Worm (Caenorhabditis elegans) whole organism, L2 larva: ENCODE measurements around the gene Y37E11AL.3.

Experiments used
- alr-1 ChIP-seq: fragments of 150-350 bp; optimal IDR thresholded peaks from 2 replicates; lab custom pipeline; 2014; ENCODE audit warnings: missing biosample characterization, missing genetic modification characterization
- aly-2 ChIP-seq: fragments of 150-350 bp; optimal IDR thresholded peaks from 2 replicates; lab custom pipeline; 2014; ENCODE audit warnings: missing biosample characterization, missing genetic modification characterization
- ama-1 ChIP-seq: fragments of 150-350 bp; optimal IDR thresholded peaks from 2 replicates; lab custom pipeline; 2018; ENCODE audit warnings: inconsistent platforms
- egl-27 ChIP-seq: sonication (generic microtip); optimal IDR thresholded peaks from 3 replicates; lab custom pipeline; 2017; ENCODE audit warnings: missing biosample characterization, missing genetic modification reagents, missing genetic modification characterization
- elt-3 ChIP-seq: sonication (generic microtip); optimal IDR thresholded peaks from 2 replicates; lab custom pipeline; 2017; ENCODE audit warnings: missing biosample characterization, missing genetic modification characterization
- fos-1 ChIP-seq: fragments of 150-350 bp; optimal IDR thresholded peaks from 2 replicates; lab custom pipeline; 2014; ENCODE audit warnings: missing biosample characterization, missing genetic modification characterization
- lin-13 ChIP-seq: fragments of 150-350 bp; optimal IDR thresholded peaks from 2 replicates; lab custom pipeline; 2014; ENCODE audit warnings: missing biosample characterization, missing genetic modification reagents, missing genetic modification characterization
- lsy-2 ChIP-seq, 2 experiments: fragments of 150-350 bp in 1 of 2; sonication (generic microtip) in 1 of 2; optimal IDR thresholded peaks; 2 replicates each; lab custom pipeline; 2014 to 2017; ENCODE audit warnings: missing biosample characterization in 2 of 2, missing genetic modification characterization in 2 of 2
- nhr-11 ChIP-seq: fragments of 150-350 bp; optimal IDR thresholded peaks from 2 replicates; lab custom pipeline; 2014; ENCODE audit warnings: missing biosample characterization, missing genetic modification characterization
- nhr-23 ChIP-seq: fragments of 150-350 bp; optimal IDR thresholded peaks from 2 replicates; lab custom pipeline; 2014; ENCODE audit warnings: missing biosample characterization, missing genetic modification reagents, missing genetic modification characterization
- nhr-237 ChIP-seq: fragments of 150-350 bp; optimal IDR thresholded peaks from 2 replicates; lab custom pipeline; 2014; ENCODE audit warnings: missing biosample characterization, missing genetic modification characterization
- nhr-25 ChIP-seq: fragments of 150-350 bp; sonication (generic microtip); optimal IDR thresholded peaks from 3 replicates; lab custom pipeline; 2014; ENCODE audit warnings: missing biosample characterization, missing genetic modification characterization
- peb-1 ChIP-seq: fragments of 150-350 bp; optimal IDR thresholded peaks from 2 replicates; lab custom pipeline; 2014; ENCODE audit warnings: missing biosample characterization, missing genetic modification characterization
- unc-62 ChIP-seq: fragments of 150-350 bp; optimal IDR thresholded peaks from 2 replicates; lab custom pipeline; 2014; ENCODE audit warnings: missing biosample characterization, missing genetic modification reagents, missing genetic modification characterization

DNA sequence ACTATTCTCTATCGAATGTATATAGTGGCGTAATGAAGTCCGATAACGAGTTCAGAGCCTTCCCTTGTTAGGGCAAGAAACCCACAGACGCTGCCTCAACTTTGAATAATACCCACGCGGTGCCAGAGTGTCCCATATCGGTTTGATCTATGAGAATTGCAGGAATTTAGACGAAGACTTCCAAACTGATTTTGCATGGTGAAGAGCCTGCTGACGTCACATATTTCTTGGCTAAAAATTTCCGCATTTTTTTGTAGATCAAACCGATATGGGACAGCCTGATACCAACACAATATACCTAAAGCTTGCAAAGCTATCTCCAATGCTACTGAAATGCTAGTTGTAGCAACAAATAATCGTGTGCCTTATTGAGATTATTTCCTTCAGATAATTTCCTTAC is 47.1 kb downstream of the Y37E11AL.3 start:
- TF ChIP-seq nhr-25 (tag; lab: Kevin White, UChicago) (no peak), fos-1 (tag; lab: Kevin White, UChicago) (no peak), lsy-2 (tag; optimal IDR thresholded peaks at IDR 0.05; lab: Kevin White, UChicago) (no peak), nhr-237 (no peak), peb-1 (no peak), unc-62 (GFP tag; lab: Kevin White, UChicago) (no peak), nhr-11 (no peak), nhr-23 (tag; lab: Kevin White, UChicago) (no peak), ama-1 (no peak), alr-1 (tag; lab: Kevin White, UChicago) (no peak), lin-13 (GFP tag; lab: Kevin White, UChicago) (no peak), elt-3 (no peak), egl-27 (tag; lab: Kevin White, UChicago) (no peak), aly-2 (no peak)
